Worm (Caenorhabditis elegans) whole organism, L4 larva: ENCODE data around the gene fbxb-54.

ENCODE experiments used
- cey-2 ChIP-seq: sonication (generic microtip); optimal IDR thresholded peaks from 3 replicates; lab custom pipeline; 2017; ENCODE audit warnings: missing genetic modification characterization, mild to moderate bottlenecking, missing compliant biosample characterization, antibody characterized with exemption, borderline replicate concordance; ENCODE audit not compliant: insufficient read depth
- zag-1 ChIP-seq: fragments of 150-350 bp; optimal IDR thresholded peaks from 2 replicates; lab custom pipeline; 2014; ENCODE audit warnings: missing biosample characterization, missing genetic modification characterization

- TF ChIP-seq cey-2 (tag; lab: Kevin White, UChicago) = no peak
- no peak for TF ChIP-seq zag-1 (tag; lab: Kevin White, UChicago)
These were observed 18.8 kb downstream of the fbxb-54 start, which contains the start of gene fbxb-42 for ce11 chrII:1537321-1537720.
